Fruit fly (Drosophila melanogaster) whole organism, embryonic: Measurements from ENCODE around the gene kdn.

Experiments
- Atf-2 ChIP-seq: fragments of 200-800 bp; sonication (Bioruptor generic); optimal IDR thresholded peaks from 2 replicates; lab custom pipeline; 2016; ENCODE audit warnings: missing biosample characterization, missing genetic modification characterization
- B-H1 ChIP-seq: fragments of 200-800 bp; sonication (Bioruptor generic); IDR thresholded peaks from 3 replicates; pipeline ENCODE4 v1.3.6; 2022; ENCODE audit warnings: missing biosample characterization, missing genetic modification characterization
- CG10321 ChIP-seq: fragments of 200-800 bp; sonication (Bioruptor generic); IDR thresholded peaks from 2 replicates; pipeline ENCODE4 v1.3.6; 2022; ENCODE audit warnings: missing biosample characterization, missing genetic modification characterization
- CG12219 ChIP-seq: fragments of 200-800 bp; sonication (Bioruptor generic); optimal IDR thresholded peaks from 3 replicates; lab custom pipeline; 2018; ENCODE audit warnings: missing biosample characterization, mild to moderate bottlenecking, missing genetic modification characterization
- CG13296 ChIP-seq: fragments of 200-800 bp; sonication (Bioruptor generic); optimal IDR thresholded peaks from 3 replicates; lab custom pipeline; 2018; ENCODE audit warnings: missing biosample characterization, mild to moderate bottlenecking, missing genetic modification characterization
- CG13624 ChIP-seq: fragments of 200-800 bp; sonication (Bioruptor generic); optimal IDR thresholded peaks from 2 replicates; lab custom pipeline; 2016; ENCODE audit warnings: missing biosample characterization, missing genetic modification characterization
- CG14710 ChIP-seq: fragments of 200-800 bp; sonication (Bioruptor generic); optimal IDR thresholded peaks from 3 replicates; lab custom pipeline; 2019; ENCODE audit warnings: missing biosample characterization, mild to moderate bottlenecking, missing genetic modification characterization, moderate library complexity
- CG15073 ChIP-seq: fragments of 200-800 bp; sonication (Bioruptor generic); optimal IDR thresholded peaks from 2 replicates; lab custom pipeline; 2016; ENCODE audit warnings: missing biosample characterization, missing genetic modification characterization
- CG1603 ChIP-seq: fragments of 200-800 bp; sonication (Bioruptor generic); optimal IDR thresholded peaks from 2 replicates; lab custom pipeline; 2019; ENCODE audit warnings: missing biosample characterization, mild to moderate bottlenecking, missing genetic modification characterization, moderate library complexity
- CG17385 ChIP-seq: fragments of 200-800 bp; sonication (Bioruptor generic); optimal IDR thresholded peaks from 3 replicates; lab custom pipeline; 2018; ENCODE audit warnings: missing biosample characterization, mild to moderate bottlenecking, missing genetic modification characterization
- CG17802 ChIP-seq: fragments of 200-800 bp; sonication (Bioruptor generic); optimal IDR thresholded peaks from 2 replicates; lab custom pipeline; 2018; ENCODE audit warnings: missing biosample characterization, mild to moderate bottlenecking, missing genetic modification characterization, moderate library complexity
- CG2678 ChIP-seq: fragments of 200-800 bp; sonication (Bioruptor generic); optimal IDR thresholded peaks from 3 replicates; lab custom pipeline; 2019; ENCODE audit warnings: missing biosample characterization, mild to moderate bottlenecking, missing genetic modification characterization, moderate library complexity
- CG6689 ChIP-seq: fragments of 200-800 bp; sonication (Bioruptor generic); IDR thresholded peaks from 2 replicates; pipeline ENCODE4 v1.3.6; 2022; ENCODE audit warnings: missing biosample characterization, missing genetic modification characterization
- CG7357 ChIP-seq: fragments of 200-800 bp; sonication (Bioruptor generic); IDR thresholded peaks from 3 replicates; pipeline ENCODE4 v1.3.6; 2022; ENCODE audit warnings: missing biosample characterization, missing genetic modification characterization
- CG7745 ChIP-seq: fragments of 200-800 bp; sonication (Bioruptor generic); optimal IDR thresholded peaks from 2 replicates; lab custom pipeline; 2018; ENCODE audit warnings: missing biosample characterization, mild to moderate bottlenecking, missing genetic modification characterization, moderate library complexity
- CG8281 ChIP-seq: fragments of 200-800 bp; sonication (Bioruptor generic); optimal IDR thresholded peaks from 2 replicates; lab custom pipeline; 2018; ENCODE audit warnings: missing biosample characterization, mild to moderate bottlenecking, missing genetic modification characterization, moderate library complexity
- CG8388 ChIP-seq: fragments of 200-800 bp; sonication (Bioruptor generic); optimal IDR thresholded peaks from 2 replicates; lab custom pipeline; 2019; ENCODE audit warnings: missing biosample characterization, mild to moderate bottlenecking, missing genetic modification characterization, moderate library complexity
- CG9437 ChIP-seq: fragments of 200-800 bp; sonication (Bioruptor generic); optimal IDR thresholded peaks from 2 replicates; lab custom pipeline; 2018; ENCODE audit warnings: missing biosample characterization, mild to moderate bottlenecking, missing genetic modification characterization
- CG9817 ChIP-seq: fragments of 200-800 bp; sonication (Bioruptor generic); optimal IDR thresholded peaks from 2 replicates; lab custom pipeline; 2018; ENCODE audit warnings: missing biosample characterization, mild to moderate bottlenecking, missing genetic modification characterization, moderate library complexity
- Fer1 ChIP-seq: fragments of 200-800 bp; sonication (Bioruptor generic); optimal IDR thresholded peaks from 2 replicates; lab custom pipeline; 2017; ENCODE audit warnings: missing biosample characterization, mild to moderate bottlenecking, missing genetic modification characterization
- GATAe ChIP-seq: fragments of 200-800 bp; sonication (Bioruptor generic); conservative IDR thresholded peaks from 2 replicates; pipeline ENCODE4 v1.3.6; 2022; ENCODE audit warnings: missing biosample characterization, missing genetic modification characterization
- Gug ChIP-seq: fragments of 200-800 bp; sonication (Bioruptor generic); IDR thresholded peaks from 4 replicates; pipeline ENCODE4 v1.3.6; 2022; ENCODE audit warnings: missing biosample characterization, missing genetic modification characterization
- HmgD ChIP-seq: fragments of 200-800 bp; sonication (Bioruptor generic); optimal IDR thresholded peaks from 3 replicates; lab custom pipeline; 2016; ENCODE audit warnings: missing biosample characterization, missing genetic modification characterization
- Hr39 ChIP-seq: fragments of >200 bp; optimal IDR thresholded peaks from 2 replicates; lab custom pipeline; 2017
- MESR4 ChIP-seq: fragments of 200-800 bp; sonication (Bioruptor generic); optimal IDR thresholded peaks from 2 replicates; lab custom pipeline; 2018; ENCODE audit warnings: missing biosample characterization, mild to moderate bottlenecking, missing genetic modification characterization, moderate library complexity
- Max ChIP-seq: fragments of 200-800 bp; sonication (Bioruptor generic); optimal IDR thresholded peaks from 2 replicates; lab custom pipeline; 2016; ENCODE audit warnings: missing biosample characterization, mild to moderate bottlenecking, missing genetic modification characterization
- Opbp ChIP-seq: fragments of 200-800 bp; sonication (Bioruptor generic); IDR thresholded peaks from 3 replicates; pipeline ENCODE4 v1.3.6; 2022; ENCODE audit warnings: missing biosample characterization, missing genetic modification characterization; ENCODE audit not compliant: partially characterized antibody
- Optix ChIP-seq: fragments of 200-800 bp; sonication (Bioruptor generic); IDR thresholded peaks from 3 replicates; pipeline ENCODE4 v1.3.6; 2022; ENCODE audit warnings: missing biosample characterization, missing genetic modification characterization
- Ptx1 ChIP-seq: fragments of 200-800 bp; sonication (Bioruptor generic); IDR thresholded peaks from 2 replicates; pipeline ENCODE4 v1.3.6; 2022; ENCODE audit warnings: missing biosample characterization, missing genetic modification characterization
- Tbp ChIP-seq: fragments of >200 bp; optimal IDR thresholded peaks from 2 replicates; lab custom pipeline; 2018; ENCODE audit warnings: missing biosample characterization, missing genetic modification characterization
- Usf ChIP-seq: fragments of 200-800 bp; sonication (Bioruptor generic); optimal IDR thresholded peaks from 2 replicates; lab custom pipeline; 2017; ENCODE audit warnings: missing genotype, missing biosample characterization, missing genetic modification characterization
- al ChIP-seq: fragments of 200-800 bp; sonication (Bioruptor generic); IDR thresholded peaks from 2 replicates; pipeline ENCODE4 v1.3.6; 2022; ENCODE audit warnings: missing biosample characterization, missing genetic modification characterization
- ap ChIP-seq: fragments of 200-800 bp; sonication (Bioruptor generic); IDR thresholded peaks from 2 replicates; pipeline ENCODE4 v1.3.6; 2022; ENCODE audit warnings: missing biosample characterization, missing genetic modification characterization
- bab2 ChIP-seq: fragments of 200-800 bp; sonication (Bioruptor generic); optimal IDR thresholded peaks from 2 replicates; lab custom pipeline; 2016; ENCODE audit warnings: missing biosample characterization, missing genetic modification characterization
- bbx ChIP-seq: fragments of 200-800 bp; sonication (Bioruptor generic); IDR thresholded peaks from 2 replicates; pipeline ENCODE4 v1.3.6; 2022; ENCODE audit warnings: missing biosample characterization, missing genetic modification characterization; ENCODE audit not compliant: partially characterized antibody
- da ChIP-seq: fragments of 200-800 bp; sonication (Bioruptor generic); optimal IDR thresholded peaks from 2 replicates; lab custom pipeline; 2016; ENCODE audit warnings: missing biosample characterization, missing genetic modification characterization
- eve ChIP-seq, 2 experiments: fragments of >200 bp; optimal IDR thresholded peaks; 2 replicates each; lab custom pipeline; 2017; ENCODE audit warnings: missing biosample characterization in 2 of 2, missing genetic modification characterization in 2 of 2
- fd96Cb ChIP-seq: fragments of 200-800 bp; sonication (Bioruptor generic); optimal IDR thresholded peaks from 2 replicates; lab custom pipeline; 2018; ENCODE audit warnings: missing biosample characterization, mild to moderate bottlenecking, missing genetic modification characterization, moderate library complexity
- fu2 ChIP-seq: fragments of 200-800 bp; sonication (Bioruptor generic); optimal IDR thresholded peaks from 2 replicates; lab custom pipeline; 2016; ENCODE audit warnings: missing biosample characterization, missing genetic modification characterization
- gsb-n ChIP-seq: fragments of 200-800 bp; sonication (Bioruptor generic); optimal IDR thresholded peaks from 3 replicates; lab custom pipeline; 2018; ENCODE audit warnings: missing biosample characterization, mild to moderate bottlenecking, missing genetic modification characterization
- gt ChIP-seq: fragments of 200-800 bp; sonication (Bioruptor generic); IDR thresholded peaks from 2 replicates; pipeline ENCODE4 v1.3.6; 2022; ENCODE audit warnings: missing biosample characterization, missing genetic modification characterization
- lmd ChIP-seq: fragments of 200-800 bp; sonication (Bioruptor generic); IDR thresholded peaks from 2 replicates; pipeline ENCODE4 v1.3.6; 2022; ENCODE audit warnings: missing biosample characterization, missing genetic modification characterization
- psq ChIP-seq: fragments of 200-800 bp; sonication (Bioruptor generic); optimal IDR thresholded peaks from 2 replicates; lab custom pipeline; 2017; ENCODE audit warnings: missing biosample characterization, missing genetic modification characterization
- row ChIP-seq: fragments of 200-800 bp; sonication (Bioruptor generic); IDR thresholded peaks from 3 replicates; pipeline ENCODE4 v1.3.6; 2022; ENCODE audit warnings: missing biosample characterization, missing genetic modification characterization
- slbo ChIP-seq: fragments of 200-800 bp; sonication (Bioruptor generic); IDR thresholded peaks from 2 replicates; pipeline ENCODE4 v1.3.6; 2022; ENCODE audit warnings: missing biosample characterization, missing genetic modification characterization
- sob ChIP-seq: fragments of 200-800 bp; sonication (Bioruptor generic); IDR thresholded peaks from 2 replicates; pipeline ENCODE4 v1.3.6; 2022; ENCODE audit warnings: missing biosample characterization, missing genetic modification characterization
- stwl ChIP-seq: fragments of 200-800 bp; sonication (Bioruptor generic); optimal IDR thresholded peaks from 3 replicates; lab custom pipeline; 2018; ENCODE audit warnings: missing biosample characterization, mild to moderate bottlenecking, missing genetic modification characterization, moderate library complexity
- tin ChIP-seq: fragments of 200-800 bp; sonication (Bioruptor generic); optimal IDR thresholded peaks from 3 replicates; lab custom pipeline; 2016; ENCODE audit warnings: missing biosample characterization, missing genetic modification characterization
- tll ChIP-seq, 2 experiments: fragments of 200-800 bp in 1 of 2; fragments of >200 bp in 1 of 2; sonication (Bioruptor generic) in 1 of 2; optimal IDR thresholded peaks; 2 replicates each; lab custom pipeline; 2017 to 2019; ENCODE audit warnings: missing biosample characterization in 2 of 2, missing genetic modification characterization in 2 of 2, mild to moderate bottlenecking in 1 of 2, moderate library complexity in 1 of 2
- tup ChIP-seq: fragments of 200-800 bp; sonication (Bioruptor generic); optimal IDR thresholded peaks from 2 replicates; lab custom pipeline; 2016; ENCODE audit warnings: missing biosample characterization, mild to moderate bottlenecking, missing genetic modification characterization, moderate library complexity
- vvl ChIP-seq: fragments of 200-800 bp; sonication (Bioruptor generic); IDR thresholded peaks from 2 replicates; pipeline ENCODE4 v1.3.6; 2022; ENCODE audit warnings: missing biosample characterization, missing genetic modification characterization
- wor ChIP-seq: fragments of 200-800 bp; sonication (Bioruptor generic); IDR thresholded peaks from 2 replicates; pipeline ENCODE4 v1.3.6; 2022; ENCODE audit warnings: missing biosample characterization, missing genetic modification characterization

Gene kdn

DNA sequence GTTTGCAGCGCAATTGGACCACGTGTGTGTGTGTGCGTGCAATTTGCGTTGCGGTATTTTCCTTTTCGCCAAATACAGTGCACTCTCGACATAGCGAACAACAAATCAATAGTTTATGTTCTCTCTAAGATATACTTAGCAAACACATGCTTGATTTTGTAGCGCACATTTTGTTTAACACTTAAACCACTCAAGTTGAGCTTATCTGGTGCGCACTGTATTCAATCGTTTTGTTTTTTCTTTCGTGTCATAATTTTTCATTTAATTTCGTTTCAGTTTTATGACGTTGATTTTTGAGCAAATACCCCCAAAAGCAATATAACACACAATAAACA, 15.9 kb downstream of the kdn start (continued):
- TF ChIP-seq CG8388 (peak; percentile 63), CG6689 (GFP tag; lab: Robert Waterston, UW) (peak; percentile 85), Max (GFP tag; lab: Kevin White, UChicago) (peak; percentile 65), B-H1 (peak; percentile 83), lmd (GFP tag; lab: Robert Waterston, UW) (peak; percentile 91), tin (GFP tag; lab: Kevin White, UChicago) (peak; percentile 81), Fer1 (GFP tag; lab: Kevin White, UChicago) (peak; percentile 87), tll (GFP tag; optimal IDR thresholded peaks at IDR 0.05; lab: Kevin White, UChicago) (no peak), CG13296 (GFP tag; lab: Kevin White, UChicago) (peak; percentile 91), sob (peak; percentile 92), stwl (tag; lab: Kevin White, UChicago) (no peak), CG12219 (GFP tag; lab: Kevin White, UChicago) (peak; percentile 84), HmgD (peak; percentile 27), CG15073 (GFP tag; lab: Kevin White, UChicago) (no peak), bab2 (peak; percentile 87), CG9817 (tag; lab: Kevin White, UChicago) (peak; percentile 92), gsb-n (tag; lab: Kevin White, UChicago) (no peak), CG13624 (GFP tag; lab: Kevin White, UChicago) (peak; percentile 95), CG17385 (GFP tag; lab: Kevin White, UChicago) (peak; percentile 85), bbx (GFP tag; lab: Robert Waterston, UW) (no peak), tup (GFP tag; lab: Kevin White, UChicago) (peak; percentile 41), al (peak; percentile 84), Hr39 (lab: Kevin White, UChicago) (no peak), Opbp (no peak), CG7745 (tag; lab: Kevin White, UChicago) (no peak), psq (GFP tag; lab: Kevin White, UChicago) (peak; percentile 20), CG10321 (GFP tag; lab: Robert Waterston, UW) (peak; percentile 59; the same call in 1 of the 2 replicates), CG2678 (tag; lab: Kevin White, UChicago) (peak; percentile 90), da (peak; percentile 59), CG9437 (peak; percentile 41), Usf (peak; percentile 62), vvl (peak; percentile 95), CG8281 (peak; percentile 54), CG17802 (tag; lab: Kevin White, UChicago) (peak; percentile 36), slbo (GFP tag; lab: Robert Waterston, UW) (peak; percentile 96), wor (GFP tag; lab: Robert Waterston, UW) (peak; percentile 64; the same call in 1 of the 2 replicates), CG7357 (peak; percentile 79), MESR4 (GFP tag; lab: Kevin White, UChicago) (no peak), eve (GFP tag; optimal IDR thresholded peaks at IDR 0.05; lab: Kevin White, UChicago) (no peak), Gug (GFP tag; lab: Robert Waterston, UW) (peak; percentile 93), CG1603 (tag; lab: Kevin White, UChicago) (peak; percentile 81), Tbp (GFP tag; lab: Kevin White, UChicago) (no peak), gt (GFP tag; lab: Robert Waterston, UW) (peak; percentile 61; the same call in 1 of the 2 replicates), fu2 (GFP tag; lab: Kevin White, UChicago) (peak; percentile 81), Optix (peak; percentile 86), fd96Cb (peak; percentile 76), CG14710 (tag; lab: Kevin White, UChicago) (no peak), row (GFP tag; lab: Robert Waterston, UW) (peak; percentile 92), Atf-2 (GFP tag; lab: Kevin White, UChicago) (peak; percentile 66), GATAe (GFP tag; lab: Robert Waterston, UW) (peak; percentile 53; the same call in 1 of the 2 replicates), Ptx1 (peak; percentile 91), ap (peak; percentile 81)
